Fruit fly (Drosophila melanogaster) whole organism, prepupa: ENCODE results near the gene CG44044.
A peak's percentile ranks its signal among the peaks of the same experiment; 100 is the strongest.

Experiments
- Blimp-1 ChIP-seq: fragments of 200-800 bp; sonication (Bioruptor generic); optimal IDR thresholded peaks from 3 replicates; lab custom pipeline; 2017; ENCODE audit warnings: missing biosample characterization, missing genetic modification characterization, mild to moderate bottlenecking, moderate library complexity, missing genetic modification reagents
- CG10631 ChIP-seq: fragments of 200-800 bp; sonication (Bioruptor generic); optimal IDR thresholded peaks from 2 replicates; lab custom pipeline; 2016; ENCODE audit warnings: missing biosample characterization, missing genetic modification characterization
- CG11294 ChIP-seq: fragments of 200-800 bp; sonication (Bioruptor generic); IDR thresholded peaks from 2 replicates; pipeline ENCODE4 v1.3.6; 2022; ENCODE audit warnings: missing biosample characterization, missing genetic modification characterization
- CG11902 ChIP-seq: fragments of 200-800 bp; sonication (Bioruptor generic); optimal IDR thresholded peaks from 3 replicates; lab custom pipeline; 2016; ENCODE audit warnings: missing biosample characterization, missing genetic modification characterization
- CG1621 ChIP-seq: fragments of 200-800 bp; sonication (Bioruptor generic); optimal IDR thresholded peaks from 3 replicates; lab custom pipeline; 2018; ENCODE audit warnings: missing biosample characterization, mild to moderate bottlenecking, missing genetic modification characterization
- CG16779 ChIP-seq: fragments of 200-800 bp; sonication (Bioruptor generic); optimal IDR thresholded peaks from 3 replicates; lab custom pipeline; 2017; ENCODE audit warnings: missing biosample characterization, mild to moderate bottlenecking, missing genetic modification characterization
- CG3032 ChIP-seq: fragments of 200-800 bp; optimal IDR thresholded peaks from 2 replicates; lab custom pipeline; 2019; ENCODE audit warnings: missing biosample characterization, mild to moderate bottlenecking, missing genetic modification characterization, moderate library complexity
- CG31627 ChIP-seq: fragments of 200-800 bp; sonication (Bioruptor generic); optimal IDR thresholded peaks from 3 replicates; lab custom pipeline; 2016; ENCODE audit warnings: missing biosample characterization, missing genetic modification characterization
- CG4318 ChIP-seq: fragments of 200-800 bp; sonication (Bioruptor generic); optimal IDR thresholded peaks from 3 replicates; lab custom pipeline; 2017; ENCODE audit warnings: missing biosample characterization, mild to moderate bottlenecking, missing genetic modification characterization
- CG6808 ChIP-seq: fragments of 200-800 bp; sonication (Bioruptor generic); optimal IDR thresholded peaks from 3 replicates; lab custom pipeline; 2017; ENCODE audit warnings: missing biosample characterization, missing genetic modification characterization, mild to moderate bottlenecking, moderate library complexity, missing genetic modification reagents
- CG6854 ChIP-seq: fragments of 200-800 bp; sonication (Bioruptor generic); optimal IDR thresholded peaks from 2 replicates; lab custom pipeline; 2017; ENCODE audit warnings: missing biosample characterization, mild to moderate bottlenecking, missing genetic modification characterization
- CG7368 ChIP-seq: fragments of 200-800 bp; sonication (Bioruptor generic); optimal IDR thresholded peaks from 3 replicates; lab custom pipeline; 2016; ENCODE audit warnings: missing biosample characterization, missing genetic modification characterization
- CG8119 ChIP-seq: fragments of 200-800 bp; sonication (Bioruptor generic); IDR thresholded peaks from 3 replicates; pipeline ENCODE4 v1.3.6; 2022; ENCODE audit warnings: missing biosample characterization, missing genetic modification characterization
- CG8319 ChIP-seq: fragments of 200-800 bp; sonication (Bioruptor generic); optimal IDR thresholded peaks from 3 replicates; lab custom pipeline; 2016; ENCODE audit warnings: missing biosample characterization, missing genetic modification characterization
- CG8632 ChIP-seq: fragments of 200-800 bp; sonication (Bioruptor generic); optimal IDR thresholded peaks from 3 replicates; lab custom pipeline; 2016; ENCODE audit warnings: missing biosample characterization, missing genetic modification characterization
- CG9139 ChIP-seq: fragments of 200-800 bp; sonication (Bioruptor generic); optimal IDR thresholded peaks from 3 replicates; lab custom pipeline; 2017; ENCODE audit warnings: missing biosample characterization, mild to moderate bottlenecking, missing genetic modification characterization
- Eip75B ChIP-seq: fragments of 200-800 bp; sonication (Bioruptor generic); optimal IDR thresholded peaks from 3 replicates; lab custom pipeline; 2016; ENCODE audit warnings: missing biosample characterization, missing genetic modification characterization
- Eip78C ChIP-seq: fragments of 200-800 bp; sonication (Bioruptor generic); peaks from one replicate; lab custom pipeline; 2016; ENCODE audit warnings: missing biosample characterization, missing genetic modification characterization
- Eip93F ChIP-seq: fragments of 200-800 bp; sonication (Bioruptor generic); optimal IDR thresholded peaks from 2 replicates; lab custom pipeline; 2016; ENCODE audit warnings: missing biosample characterization, mild to moderate bottlenecking, missing genetic modification characterization
- Ets21C ChIP-seq: fragments of 200-800 bp; sonication (Bioruptor generic); optimal IDR thresholded peaks from 3 replicates; lab custom pipeline; 2016; ENCODE audit warnings: missing biosample characterization, missing genetic modification characterization
- Hr38 ChIP-seq: sonication (Bioruptor generic); optimal IDR thresholded peaks from 2 replicates; lab custom pipeline; 2016; ENCODE audit warnings: missing biosample characterization, missing genetic modification characterization
- Hr39 ChIP-seq: fragments of 200-800 bp; sonication (Bioruptor generic); optimal IDR thresholded peaks from 2 replicates; lab custom pipeline; 2016; ENCODE audit warnings: missing biosample characterization, missing genetic modification characterization
- Lpt ChIP-seq: fragments of 200-800 bp; sonication (Bioruptor generic); optimal IDR thresholded peaks from 3 replicates; lab custom pipeline; 2016; ENCODE audit warnings: missing biosample characterization, missing genetic modification characterization
- Met ChIP-seq: fragments of 200-800 bp; sonication (Bioruptor generic); optimal IDR thresholded peaks from 3 replicates; lab custom pipeline; 2016; ENCODE audit warnings: missing biosample characterization, missing genetic modification characterization
- Sox102F ChIP-seq: fragments of 200-800 bp; sonication (Bioruptor generic); optimal IDR thresholded peaks from 2 replicates; lab custom pipeline; 2016; ENCODE audit warnings: missing biosample characterization, mild to moderate bottlenecking, missing genetic modification characterization
- acj6 ChIP-seq: fragments of 200-800 bp; sonication (Bioruptor generic); optimal IDR thresholded peaks from 3 replicates; lab custom pipeline; 2016; ENCODE audit warnings: missing biosample characterization, missing genetic modification characterization
- cyc ChIP-seq: fragments of 200-800 bp; sonication (Bioruptor generic); optimal IDR thresholded peaks from 3 replicates; lab custom pipeline; 2016; ENCODE audit warnings: missing biosample characterization, missing genetic modification characterization
- dsx ChIP-seq: fragments of 200-800 bp; optimal IDR thresholded peaks from 3 replicates; lab custom pipeline; 2019; ENCODE audit warnings: missing biosample characterization, mild to moderate bottlenecking, missing genetic modification characterization, moderate library complexity; ENCODE audit not compliant: poor library complexity, severe bottlenecking
- eg ChIP-seq: fragments of 200-800 bp; sonication (Bioruptor generic); IDR thresholded peaks from 3 replicates; pipeline ENCODE4 v1.3.6; 2022; ENCODE audit warnings: missing biosample characterization, missing genetic modification characterization
- esn ChIP-seq: fragments of 200-800 bp; sonication (Bioruptor generic); optimal IDR thresholded peaks from 2 replicates; lab custom pipeline; 2016; ENCODE audit warnings: missing biosample characterization, mild to moderate bottlenecking, missing genetic modification characterization, moderate library complexity
- fd59A ChIP-seq: fragments of 200-800 bp; sonication (Bioruptor generic); optimal IDR thresholded peaks from 2 replicates; lab custom pipeline; 2017; ENCODE audit warnings: missing biosample characterization, mild to moderate bottlenecking, missing genetic modification characterization, missing genetic modification reagents
- fkh ChIP-seq: fragments of 200-800 bp; sonication (Bioruptor generic); optimal IDR thresholded peaks from 3 replicates; lab custom pipeline; 2017; ENCODE audit warnings: missing biosample characterization, mild to moderate bottlenecking, missing genetic modification characterization, moderate library complexity
- net ChIP-seq: fragments of 200-800 bp; sonication (Bioruptor generic); optimal IDR thresholded peaks from 3 replicates; lab custom pipeline; 2016; ENCODE audit warnings: missing biosample characterization, missing genetic modification characterization
- pdm3 ChIP-seq: fragments of 200-800 bp; sonication (Bioruptor generic); optimal IDR thresholded peaks from 3 replicates; lab custom pipeline; 2016; ENCODE audit warnings: missing biosample characterization, missing genetic modification characterization
- spab ChIP-seq: fragments of 200-800 bp; sonication (Bioruptor generic); optimal IDR thresholded peaks from 2 replicates; lab custom pipeline; 2017; ENCODE audit warnings: missing biosample characterization, mild to moderate bottlenecking, missing genetic modification characterization, missing genetic modification reagents
- ss ChIP-seq, 2 experiments: fragments of 200-800 bp; sonication (Bioruptor generic); optimal IDR thresholded peaks; 2 replicates in 1 of 2; 3 replicates in 1 of 2; lab custom pipeline; 2017 to 2018; ENCODE audit warnings: mild to moderate bottlenecking in 2 of 2, missing biosample characterization in 2 of 2, missing genetic modification characterization in 2 of 2, moderate library complexity in 1 of 2
- svp ChIP-seq: fragments of 200-800 bp; sonication (Bioruptor generic); peaks from one replicate; lab custom pipeline; 2016; ENCODE audit warnings: missing biosample characterization, missing genetic modification characterization
- topi ChIP-seq: fragments of 200-800 bp; sonication (Bioruptor generic); optimal IDR thresholded peaks from 3 replicates; lab custom pipeline; 2016; ENCODE audit warnings: missing biosample characterization, missing genetic modification characterization
- vri ChIP-seq: fragments of 200-800 bp; sonication (Bioruptor generic); optimal IDR thresholded peaks from 3 replicates; lab custom pipeline; 2016; ENCODE audit warnings: missing biosample characterization, mild to moderate bottlenecking, missing genetic modification characterization

CG44044 gene

DNA sequence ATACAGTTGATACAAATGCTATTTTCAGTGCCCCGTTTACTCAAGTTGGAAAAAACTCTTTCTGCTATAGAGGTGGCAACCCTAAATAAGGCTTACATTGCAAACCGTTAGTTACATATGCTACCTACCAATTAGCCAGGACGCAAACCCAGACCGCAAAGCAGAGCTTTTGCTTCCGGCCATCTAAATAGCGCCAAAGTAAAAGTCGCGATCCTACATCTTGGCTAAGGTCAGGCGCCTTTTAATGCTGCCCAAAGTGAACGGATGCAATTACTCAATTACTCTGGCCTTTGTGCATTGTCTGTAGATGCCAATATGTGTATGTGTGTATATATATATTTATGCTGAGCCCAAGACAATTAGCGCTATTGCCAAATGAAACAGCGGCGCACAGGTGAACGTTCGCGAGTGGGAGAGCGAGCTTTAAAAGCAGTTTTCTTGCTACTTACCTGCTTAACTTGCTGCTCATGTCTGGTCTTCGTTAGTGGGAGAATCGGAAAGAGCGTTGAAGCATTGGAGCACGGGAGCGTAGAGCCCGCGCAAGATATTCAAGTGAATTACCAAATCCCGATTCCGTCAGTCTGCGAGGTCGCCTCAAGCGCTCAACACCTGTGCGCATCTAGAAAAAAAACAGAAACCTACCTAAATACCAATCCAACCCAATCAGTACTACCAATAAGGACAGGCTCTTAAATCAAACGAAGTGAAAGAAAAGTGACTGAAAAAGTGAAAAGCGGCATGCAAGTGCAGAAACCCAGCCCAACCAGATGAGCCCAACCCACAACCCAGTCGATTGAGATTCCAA is 16.3 kb upstream of the CG44044 start, which contains the start of gene Zip89B:
Gene Zip89B, plus strand, starts transcription at position 574 of the 805 bp plus-strand sequence.
- no peak for TF ChIP-seq eg (GFP tag; lab: Robert Waterston, UW)
- TF ChIP-seq Blimp-1: peak; percentile 51
- no peak for TF ChIP-seq CG9139 (GFP tag; lab: Kevin White, UChicago)
- TF ChIP-seq Lpt (GFP tag; lab: Kevin White, UChicago): peak; percentile 3
- TF ChIP-seq Sox102F (GFP tag; lab: Kevin White, UChicago): no peak
- TF ChIP-seq acj6 (GFP tag; lab: Kevin White, UChicago): no peak
- TF ChIP-seq CG6854 (GFP tag; lab: Kevin White, UChicago): peak; percentile 75
- TF ChIP-seq vri (GFP tag; lab: Kevin White, UChicago): peak; percentile 73
- no peak for TF ChIP-seq CG6808 (GFP tag; lab: Kevin White, UChicago)
- TF ChIP-seq dsx (GFP tag; lab: Kevin White, UChicago): peak; percentile 64
- no peak for TF ChIP-seq net (GFP tag; lab: Kevin White, UChicago)
- no peak for TF ChIP-seq CG31627
- peak; percentile 38 for TF ChIP-seq Eip93F (GFP tag; lab: Kevin White, UChicago)
- TF ChIP-seq esn: peak; percentile 23
- peak; percentile 17 for TF ChIP-seq CG1621
- no peak for TF ChIP-seq CG16779
- TF ChIP-seq CG10631 (GFP tag; lab: Kevin White, UChicago): no peak
- no peak for TF ChIP-seq spab (GFP tag; lab: Kevin White, UChicago)
- peak; percentile 69 for TF ChIP-seq Eip78C
- TF ChIP-seq CG3032: no peak

DNA sequence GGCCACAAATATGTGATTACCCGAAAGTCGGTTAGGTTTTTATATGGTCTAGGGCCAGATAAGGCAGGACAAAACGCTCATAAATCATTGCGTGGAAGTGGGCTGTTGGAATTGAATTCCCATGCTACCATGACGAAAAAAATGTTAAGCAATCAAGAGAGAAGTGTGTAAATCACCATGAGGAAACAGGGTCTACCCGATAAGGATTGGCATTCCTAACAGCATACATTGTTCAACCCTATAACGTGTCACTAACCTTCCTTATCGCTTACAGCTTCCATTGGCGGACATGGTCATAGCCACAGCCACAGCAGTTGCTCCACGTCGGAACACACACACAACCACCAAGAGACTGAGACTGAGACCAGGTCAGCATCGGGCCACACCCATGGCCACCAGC is 13.6 kb upstream of the CG44044 start:
- TF ChIP-seq Ets21C (GFP tag; lab: Kevin White, UChicago) (no peak), dsx (GFP tag; lab: Kevin White, UChicago) (peak; percentile 19)

DNA sequence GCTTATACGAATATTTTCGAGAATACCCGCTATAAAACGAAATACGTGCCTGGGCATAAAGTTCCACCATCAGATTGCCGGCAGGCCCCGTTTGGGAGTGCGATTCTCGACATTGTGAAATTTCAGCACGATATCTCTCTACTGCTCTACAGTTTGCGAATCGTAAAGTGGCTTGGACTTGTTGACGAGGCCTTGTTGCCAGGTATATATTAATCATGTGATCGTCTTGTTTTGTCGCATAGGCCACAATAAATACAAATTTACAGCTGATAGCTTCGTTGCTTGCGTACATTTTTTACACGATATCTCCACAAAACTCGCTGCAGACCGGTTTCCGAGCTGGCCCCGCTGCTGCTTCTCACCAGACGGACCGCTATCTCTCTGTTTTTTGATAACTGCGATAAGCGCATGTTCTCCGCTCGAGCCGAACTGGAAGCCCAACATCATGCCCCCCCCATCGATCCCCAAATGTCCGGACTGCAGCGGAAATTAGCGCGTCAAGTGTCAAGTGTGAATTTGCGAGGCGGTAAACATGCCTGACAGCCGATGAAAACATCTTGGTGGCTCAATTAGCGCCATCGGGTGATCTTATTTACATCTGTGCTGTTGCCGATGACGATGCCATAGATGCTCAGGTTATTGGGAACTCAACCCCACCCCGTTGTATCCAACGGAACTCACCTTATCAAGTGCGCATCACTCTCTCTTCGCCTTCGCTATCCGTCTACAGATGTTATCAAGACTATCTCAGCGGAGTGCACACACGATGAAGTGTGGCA is 12.1 kb upstream of the CG44044 start:
- TF ChIP-seq Sox102F (GFP tag; lab: Kevin White, UChicago) (peak; percentile 28), Met (GFP tag; lab: Kevin White, UChicago) (peak; percentile 48), CG11294 (GFP tag; lab: Robert Waterston, UW) (no peak), spab (GFP tag; lab: Kevin White, UChicago) (no peak), Eip78C (peak; percentile 85), net (GFP tag; lab: Kevin White, UChicago) (peak; percentile 10), svp (peak; percentile 94), CG8319 (GFP tag; lab: Kevin White, UChicago) (peak; percentile 31), Blimp-1 (no peak), Hr39 (GFP tag; lab: Kevin White, UChicago) (peak; percentile 22), cyc (GFP tag; lab: Kevin White, UChicago) (peak; percentile 1), fd59A (GFP tag; lab: Kevin White, UChicago) (no peak), CG8119 (GFP tag; lab: Robert Waterston, UW) (0 out of 3 replicates have a peak, but pooled peaks have one; percentile 42), CG6854 (GFP tag; lab: Kevin White, UChicago) (peak; percentile 61), vri (GFP tag; lab: Kevin White, UChicago) (peak; percentile 17), CG11902 (no peak), Eip75B (GFP tag; lab: Kevin White, UChicago) (peak; percentile 11), ss (GFP tag; optimal IDR thresholded peaks at IDR 0.05; lab: Kevin White, UChicago) (peak; percentile 3 to 20), CG3032 (no peak), Hr38 (GFP tag; lab: Kevin White, UChicago) (no peak), CG8632 (no peak), topi (GFP tag; lab: Kevin White, UChicago) (peak; percentile 11), acj6 (GFP tag; lab: Kevin White, UChicago) (no peak), CG4318 (GFP tag; lab: Kevin White, UChicago) (no peak), Lpt (GFP tag; lab: Kevin White, UChicago) (peak; percentile 5), CG6808 (GFP tag; lab: Kevin White, UChicago) (peak; percentile 1), CG7368 (GFP tag; lab: Kevin White, UChicago) (peak; percentile 24), esn (peak; percentile 45), CG9139 (GFP tag; lab: Kevin White, UChicago) (no peak), dsx (GFP tag; lab: Kevin White, UChicago) (no peak), pdm3 (GFP tag; lab: Kevin White, UChicago) (no peak), fkh (no peak), CG31627 (peak; percentile 33)
- TF ChIP-seq, all 60 proteins: peak for 19
